Worm (Caenorhabditis elegans) whole organism, midembryonic: ENCODE measurements around the gene taap-1.

Source experiments
- cog-1 ChIP-seq: sonication (generic microtip); optimal IDR thresholded peaks from 2 replicates; lab custom pipeline; 2016; ENCODE audit warnings: missing genetic modification characterization, missing compliant biosample characterization
- klf-2 ChIP-seq: fragments of 200-800 bp; sonication (Bioruptor generic); conservative IDR thresholded peaks from 2 replicates; pipeline ENCODE4 v1.3.6; 2022; ENCODE audit warnings: missing genetic modification reagents, missing genetic modification characterization, missing compliant biosample characterization

DNA sequence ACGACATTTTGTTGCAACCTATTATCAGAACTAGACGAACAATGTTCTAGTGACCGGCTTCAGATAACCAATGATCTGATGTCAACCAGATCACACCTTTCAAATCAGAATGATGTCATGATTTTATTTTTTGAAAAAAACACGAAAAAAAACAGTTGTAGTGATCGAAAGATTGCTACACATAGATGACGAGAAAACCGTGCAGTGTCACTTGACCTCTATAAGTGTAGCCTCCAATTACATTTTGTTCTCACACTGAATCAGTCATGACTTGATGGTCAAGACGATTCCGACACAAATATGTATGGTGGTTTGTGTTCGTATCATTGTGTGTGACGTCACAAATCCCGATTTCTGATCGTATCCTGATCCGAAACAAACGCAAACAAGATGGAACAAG, 43.6 kb downstream of the taap-1 start:
- TF ChIP-seq klf-2 (GFP tag; lab: Robert Waterston, UW) (no peak), cog-1 (no peak)
